Fruit fly (Drosophila melanogaster): ENCODE results near the gene Brd8.
A peak's percentile ranks its signal among the peaks of the same experiment; 100 is the strongest.

Brd8 gene

DNA sequence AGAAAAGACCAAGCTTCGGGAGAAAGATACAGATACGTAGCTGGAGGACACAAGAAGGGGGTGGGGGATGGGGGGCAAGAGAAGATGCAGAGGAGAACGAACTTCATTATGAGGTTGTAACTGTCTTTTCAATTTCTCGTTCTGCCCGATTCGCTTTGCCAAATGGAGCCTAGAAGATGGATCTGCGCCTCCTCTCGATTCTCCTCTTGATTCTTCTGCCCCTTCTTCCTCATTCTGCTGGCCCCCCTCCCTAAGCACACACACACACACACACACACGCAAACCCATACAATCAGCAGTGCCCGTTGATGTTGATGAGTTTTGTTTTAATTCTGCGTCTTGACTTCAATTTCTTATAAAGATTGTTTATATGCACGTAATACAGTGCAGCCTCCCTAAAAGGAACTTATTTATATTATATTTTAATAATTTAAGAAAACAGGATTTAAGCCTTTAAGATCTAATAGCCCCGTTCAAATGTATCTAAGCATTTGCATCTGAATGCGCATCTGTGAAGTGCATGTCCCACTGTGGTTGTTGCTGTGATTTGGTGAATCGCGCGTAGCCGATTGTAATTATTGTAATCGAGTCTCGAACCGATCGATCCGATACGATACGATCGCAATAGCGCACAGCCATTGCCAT lies 16.2 kb upstream of the Brd8 start (continued):
- TF ChIP-seq fd3F (GFP tag; optimal IDR thresholded peaks at IDR 0.05), result peak; percentile 80
- no peak for TF ChIP-seq zen2 (GFP tag; IDR thresholded peaks at IDR 0.05; ENCODE audit: partially characterized antibody)
- TF ChIP-seq CG3407 (GFP tag; optimal IDR thresholded peaks at IDR 0.05), result peak; percentile 5
- peak; percentile 45 for TF ChIP-seq HHEX (GFP tag; optimal IDR thresholded peaks at IDR 0.05)
- TF ChIP-seq CG13287 (GFP tag; IDR thresholded peaks at IDR 0.05; ENCODE audit: partially characterized antibody), result no peak
- TF ChIP-seq CG10209 (GFP tag; optimal IDR thresholded peaks at IDR 0.05), result peak; percentile 44
- peak; percentile 24 for TF ChIP-seq cwo (GFP tag; optimal IDR thresholded peaks at IDR 0.05)
- TF ChIP-seq CHES-1-like (GFP tag; optimal IDR thresholded peaks at IDR 0.05), result no peak
- TF ChIP-seq CG11695 (GFP tag; IDR thresholded peaks at IDR 0.05), result peak; percentile 67; the same call in 2 of the 3 replicates
- TF ChIP-seq da (GFP tag; optimal IDR thresholded peaks at IDR 0.05), result no peak
- peak; percentile 39; the same call in 1 of the 2 replicates for TF ChIP-seq bowl (GFP tag; IDR thresholded peaks at IDR 0.05)
- peak; percentile 20 for TF ChIP-seq CG4820 (GFP tag; optimal IDR thresholded peaks at IDR 0.05)
- peak; percentile 42 for TF ChIP-seq CG17385 (GFP tag; optimal IDR thresholded peaks at IDR 0.05)
- no peak for TF ChIP-seq CG10462 (GFP tag; optimal IDR thresholded peaks at IDR 0.05)
- peak; percentile 9 for TF ChIP-seq CG2875 (GFP tag; optimal IDR thresholded peaks at IDR 0.05)
- TF ChIP-seq E2f2 (GFP tag; IDR thresholded peaks at IDR 0.05), result peak; percentile 38; the same call in 1 of the 2 replicates
- no peak for TF ChIP-seq chinmo (GFP tag; IDR thresholded peaks at IDR 0.05; ENCODE audit: partially characterized antibody)
- TF ChIP-seq Six4 (GFP tag; optimal IDR thresholded peaks at IDR 0.05), result peak; percentile 11
- peak; percentile 81 for TF ChIP-seq tgo (GFP tag; IDR thresholded peaks at IDR 0.05)
- no peak for TF ChIP-seq Mes4 (GFP tag; optimal IDR thresholded peaks at IDR 0.05)
- TF ChIP-seq Scr (GFP tag; IDR thresholded peaks at IDR 0.05; ENCODE audit: partially characterized antibody), result no peak
- TF ChIP-seq Sin3A (optimal IDR thresholded peaks at IDR 0.05), result no peak
- peak; percentile 39 for TF ChIP-seq ATbp (GFP tag; optimal IDR thresholded peaks at IDR 0.05)
- TF ChIP-seq esg (GFP tag; conservative IDR thresholded peaks at IDR 0.05), result peak; percentile 79
- peak; percentile 60 for TF ChIP-seq PHDP (tag; optimal IDR thresholded peaks at IDR 0.05)
- TF ChIP-seq Ptx1 (GFP tag; IDR thresholded peaks at IDR 0.05), result peak; percentile 82
- peak; percentile 52; the same call in 1 of the 2 replicates for TF ChIP-seq ssp (GFP tag; IDR thresholded peaks at IDR 0.05)
- TF ChIP-seq CG8290 (GFP tag; optimal IDR thresholded peaks at IDR 0.05), result no peak
- TF ChIP-seq CG8290 (tag; optimal IDR thresholded peaks at IDR 0.05), result peak in 1 of 2 experiments; percentile 13
- no peak for TF ChIP-seq Doc2 (GFP tag; IDR thresholded peaks at IDR 0.05)
- peak; percentile 57 for TF ChIP-seq Sox100B (GFP tag; optimal IDR thresholded peaks at IDR 0.05)
- TF ChIP-seq slou (GFP tag; optimal IDR thresholded peaks at IDR 0.05), result no peak
- TF ChIP-seq Hmr (GFP tag; optimal IDR thresholded peaks at IDR 0.05), result peak; percentile 36
- no peak for TF ChIP-seq run (tag; optimal IDR thresholded peaks at IDR 0.05)
- TF ChIP-seq CG7372 (GFP tag; IDR thresholded peaks at IDR 0.05), result peak; percentile 31; the same call in 1 of the 2 replicates
- TF ChIP-seq Usf (GFP tag; optimal IDR thresholded peaks at IDR 0.05), result peak; percentile 26
- TF ChIP-seq Hr3 (GFP tag; optimal IDR thresholded peaks at IDR 0.05), result peak; percentile 13
- TF ChIP-seq Meics (GFP tag; optimal IDR thresholded peaks at IDR 0.05), result peak; percentile 65
- TF ChIP-seq BtbVII (GFP tag; optimal IDR thresholded peaks at IDR 0.05), result peak; percentile 54
- peak; percentile 63 for TF ChIP-seq Fer1 (GFP tag; optimal IDR thresholded peaks at IDR 0.05)
- peak; percentile 32; the same call in 1 of the 2 replicates for TF ChIP-seq CG10959 (GFP tag; IDR thresholded peaks at IDR 0.05)
- TF ChIP-seq NfI (GFP tag; optimal IDR thresholded peaks at IDR 0.05), result peak; percentile 73
- TF ChIP-seq dimm (GFP tag; IDR thresholded peaks at IDR 0.05), result 0 out of 2 replicates have a peak, but pooled peaks have one; percentile 40
- TF ChIP-seq Hr51 (GFP tag; optimal IDR thresholded peaks at IDR 0.05), result peak in 1 of 2 experiments; percentile 71
- peak; percentile 23 for TF ChIP-seq CG17568 (GFP tag; optimal IDR thresholded peaks at IDR 0.05)
- TF ChIP-seq CG13123 (GFP tag; optimal IDR thresholded peaks at IDR 0.05), result no peak
- no peak for TF ChIP-seq dm (GFP tag; optimal IDR thresholded peaks at IDR 0.05)
- TF ChIP-seq Ets65A (GFP tag), result peak; percentile 85
- no peak for TF ChIP-seq fd64A (GFP tag; optimal IDR thresholded peaks at IDR 0.05)
- TF ChIP-seq CG30431 (GFP tag; optimal IDR thresholded peaks at IDR 0.05), result peak; percentile 47
